Worm (Caenorhabditis elegans): ENCODE data around the gene bath-7.

Gene bath-7

ce11 chrII:1946427-1946826 is 25.5 kb upstream of the bath-7 start, which contains the start of gene math-48:
math-48 (minus strand) TSS chrII:1946527.
- TF ChIP-seq lsy-2 (tag; optimal IDR thresholded peaks at IDR 0.05) (no peak), nhr-10 (tag; optimal IDR thresholded peaks at IDR 0.05) (no peak), mbf-1 (tag; optimal IDR thresholded peaks at IDR 0.05) (no peak), mdl-1 (tag; optimal IDR thresholded peaks at IDR 0.05) (no peak), lin-39 (tag; optimal IDR thresholded peaks at IDR 0.05) (no peak), elt-1 (tag; optimal IDR thresholded peaks at IDR 0.05) (no peak), crh-2 (tag; optimal IDR thresholded peaks at IDR 0.05) (no peak), gmeb-1 (tag; optimal IDR thresholded peaks at IDR 0.05) (no peak), egl-27 (tag; optimal IDR thresholded peaks at IDR 0.05) (no peak), ztf-11 (tag; optimal IDR thresholded peaks at IDR 0.05) (no peak), R02D3.7 (tag; optimal IDR thresholded peaks at IDR 0.05) (no peak), blmp-1 (tag; optimal IDR thresholded peaks at IDR 0.05; ENCODE audit: insufficient read depth) (no peak), C34F6.9 (tag; optimal IDR thresholded peaks at IDR 0.05) (no peak)

ce11 chrII:1945093-1945492 is 24.2 kb upstream of the bath-7 start, which contains the start of gene ZK250.14:
ZK250.14 (minus strand) TSS chrII:1945193.
- no peak for TF ChIP-seq Y55F3AM.14 (GFP tag; optimal IDR thresholded peaks at IDR 0.05)
- no peak for TF ChIP-seq nhr-77 (tag; optimal IDR thresholded peaks at IDR 0.05)
- no peak for TF ChIP-seq nhr-129 (tag; optimal IDR thresholded peaks at IDR 0.05)
- no peak for TF ChIP-seq aly-2 (tag; optimal IDR thresholded peaks at IDR 0.05)
- no peak for TF ChIP-seq nhr-21 (tag; optimal IDR thresholded peaks at IDR 0.05)
- no peak for TF ChIP-seq ztf-11 (tag; optimal IDR thresholded peaks at IDR 0.05)
- no peak for TF ChIP-seq zag-1 (tag; optimal IDR thresholded peaks at IDR 0.05)
- TF ChIP-seq unc-55 (GFP tag; optimal IDR thresholded peaks at IDR 0.05), result no peak
- TF ChIP-seq C34F6.9 (tag; optimal IDR thresholded peaks at IDR 0.05), result no peak
- TF ChIP-seq nhr-25 (tag; optimal IDR thresholded peaks at IDR 0.05), result no peak
- no peak for TF ChIP-seq lsy-2 (tag; optimal IDR thresholded peaks at IDR 0.05)
- no peak for TF ChIP-seq egl-27 (tag; optimal IDR thresholded peaks at IDR 0.05)
- no peak for TF ChIP-seq unc-39 (tag; optimal IDR thresholded peaks at IDR 0.05)
- no peak for TF ChIP-seq lin-39 (tag; optimal IDR thresholded peaks at IDR 0.05)

ce11 chrII:1939652-1940051 is 18.7 kb upstream of the bath-7 start, which contains the start of gene ZK250.13:
ZK250.13 (minus strand) TSS chrII:1939752.
- TF ChIP-seq ztf-4 (tag; optimal IDR thresholded peaks at IDR 0.05), result no peak
- no peak for TF ChIP-seq ztf-1 (GFP tag; conservative IDR thresholded peaks at IDR 0.05)
- no peak for TF ChIP-seq sma-3 (GFP tag; optimal IDR thresholded peaks at IDR 0.05)
- TF ChIP-seq ceh-82 (tag; optimal IDR thresholded peaks at IDR 0.05), result no peak
- no peak for TF ChIP-seq unc-39 (tag; optimal IDR thresholded peaks at IDR 0.05)
- no peak for TF ChIP-seq mab-5 (tag; optimal IDR thresholded peaks at IDR 0.05)
- no peak for TF ChIP-seq nhr-11 (tag; optimal IDR thresholded peaks at IDR 0.05)
- TF ChIP-seq sma-9 (GFP tag; optimal IDR thresholded peaks at IDR 0.05), result no peak
- TF ChIP-seq sma-9 (tag; optimal IDR thresholded peaks at IDR 0.05), result no peak
- TF ChIP-seq gmeb-1 (tag; optimal IDR thresholded peaks at IDR 0.05), result no peak

ce11 chrII:1928578-1928977 is 7.7 kb upstream of the bath-7 start:
- no peak for TF ChIP-seq sma-9 (GFP tag; optimal IDR thresholded peaks at IDR 0.05)
- no peak for TF ChIP-seq sma-9 (tag; optimal IDR thresholded peaks at IDR 0.05)
- no peak for TF ChIP-seq mbf-1 (tag; optimal IDR thresholded peaks at IDR 0.05)
- no peak for TF ChIP-seq skn-1 (tag; optimal IDR thresholded peaks at IDR 0.05)
- no peak for TF ChIP-seq ZK546.5 (tag; optimal IDR thresholded peaks at IDR 0.05)
- no peak for TF ChIP-seq nhr-237 (tag; optimal IDR thresholded peaks at IDR 0.05)
- no peak for TF ChIP-seq lin-13 (GFP tag; optimal IDR thresholded peaks at IDR 0.05)
- no peak for TF ChIP-seq elt-3 (tag; optimal IDR thresholded peaks at IDR 0.05)
- TF ChIP-seq nhr-25 (tag; optimal IDR thresholded peaks at IDR 0.05), result no peak
- TF ChIP-seq nhr-12 (tag; optimal IDR thresholded peaks at IDR 0.05), result no peak
- no peak for TF ChIP-seq nhr-11 (tag; optimal IDR thresholded peaks at IDR 0.05)
- TF ChIP-seq egl-27 (tag; optimal IDR thresholded peaks at IDR 0.05), result no peak
- no peak for TF ChIP-seq Y55F3AM.14 (GFP tag; optimal IDR thresholded peaks at IDR 0.05)

DNA sequence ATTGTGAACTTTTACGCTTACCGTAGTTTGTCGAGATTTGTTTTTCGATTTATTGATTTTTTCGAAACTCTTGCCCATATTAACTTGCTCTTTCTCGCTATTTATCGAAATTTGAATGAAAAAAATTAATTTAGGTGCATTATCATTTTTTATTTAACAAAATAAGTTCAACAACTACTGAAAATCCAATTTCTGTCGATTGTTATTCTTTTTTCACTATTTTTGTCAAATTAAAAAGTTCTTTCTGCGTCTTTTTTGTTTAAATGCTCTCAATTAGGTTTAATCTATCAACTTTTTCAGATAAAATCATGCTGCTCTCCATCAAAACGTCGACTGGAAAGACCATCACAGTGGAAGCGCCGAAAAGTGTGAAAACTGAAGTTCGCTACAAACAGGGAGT is 5.2 kb upstream of the bath-7 start, which contains the start of gene F52C6.2:
F52C6.2 (plus strand) TSS at position 301 of the 400 bp plus-strand sequence.
- TF ChIP-seq peb-1 (tag; optimal IDR thresholded peaks at IDR 0.05), result no peak
- no peak for TF ChIP-seq ztf-1 (GFP tag; conservative IDR thresholded peaks at IDR 0.05)
- TF ChIP-seq nhr-23 (tag; optimal IDR thresholded peaks at IDR 0.05), result no peak
- no peak for TF ChIP-seq nhr-11 (tag; optimal IDR thresholded peaks at IDR 0.05)
- no peak for TF ChIP-seq unc-39 (tag; optimal IDR thresholded peaks at IDR 0.05)
- no peak for TF ChIP-seq F13H6.1 (tag; optimal IDR thresholded peaks at IDR 0.05)
- TF ChIP-seq sma-9 (GFP tag; optimal IDR thresholded peaks at IDR 0.05), result no peak
- no peak for TF ChIP-seq sma-9 (tag; optimal IDR thresholded peaks at IDR 0.05)
- TF ChIP-seq mdl-1 (tag; optimal IDR thresholded peaks at IDR 0.05), result no peak
- TF ChIP-seq nhr-77 (tag; optimal IDR thresholded peaks at IDR 0.05), result no peak
- no peak for TF ChIP-seq ztf-4 (tag; optimal IDR thresholded peaks at IDR 0.05)
- TF ChIP-seq aly-2 (tag; optimal IDR thresholded peaks at IDR 0.05), result no peak
- no peak for TF ChIP-seq ceh-16 (tag; optimal IDR thresholded peaks at IDR 0.05)
- no peak for TF ChIP-seq egl-27 (tag; optimal IDR thresholded peaks at IDR 0.05)
